Worm (Caenorhabditis elegans): ENCODE results near the gene nhr-137.

- TF ChIP-seq ceh-13 (GFP tag; optimal IDR thresholded peaks at IDR 0.05) (no peak), ets-7 (tag; optimal IDR thresholded peaks at IDR 0.05) (no peak), hnd-1 (tag; optimal IDR thresholded peaks at IDR 0.05) (no peak), tra-4 (tag; optimal IDR thresholded peaks at IDR 0.05) (no peak), ceh-36 (tag; optimal IDR thresholded peaks at IDR 0.05) (no peak)
These were observed 29.7 kb downstream of the nhr-137 start for ce11 chrX:6638985-6639573.

Data from whole organism, early embryonic.